Worm (Caenorhabditis elegans): Measurements from ENCODE around the gene pzf-1.

The pzf-1 gene

DNA sequence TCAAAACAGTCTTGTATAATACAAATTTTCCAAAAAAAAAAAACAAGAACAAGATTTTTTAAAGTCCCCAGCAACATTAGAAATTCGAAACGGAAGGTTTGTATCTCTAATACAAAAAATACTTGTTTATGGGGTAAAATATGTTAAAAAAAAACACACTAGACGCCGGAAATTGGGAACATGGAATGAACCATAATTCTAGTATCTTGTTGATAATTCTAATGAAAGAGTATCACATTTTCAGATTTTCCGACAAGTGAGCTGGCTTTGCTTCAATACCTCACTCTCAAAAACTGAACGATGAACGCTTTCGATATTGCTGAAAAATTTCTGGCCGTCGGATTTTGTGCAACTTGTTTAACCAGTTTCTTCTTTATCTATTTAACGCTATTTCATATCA lies 30.5 kb downstream of the pzf-1 start, which contains the start of gene str-60:
TSS of gene str-60 (plus strand) at position 301 of the 400 bp plus-strand sequence.
- TF ChIP-seq ref-1 (GFP tag; conservative IDR thresholded peaks at IDR 0.05) (no peak), ztf-29 (GFP tag; IDR thresholded peaks at IDR 0.05) (no peak), tab-1 (GFP tag; IDR thresholded peaks at IDR 0.05) (no peak), flt-1 (GFP tag; IDR thresholded peaks at IDR 0.05) (no peak), cog-1 (tag; optimal IDR thresholded peaks at IDR 0.05) (no peak), ztf-23 (GFP tag; IDR thresholded peaks at IDR 0.05) (no peak), klf-2 (GFP tag; conservative IDR thresholded peaks at IDR 0.05) (no peak), med-1 (GFP tag; optimal IDR thresholded peaks at IDR 0.05; ENCODE audit: insufficient read depth) (no peak), T22C8.4 (GFP tag; IDR thresholded peaks at IDR 0.05) (no peak)

DNA sequence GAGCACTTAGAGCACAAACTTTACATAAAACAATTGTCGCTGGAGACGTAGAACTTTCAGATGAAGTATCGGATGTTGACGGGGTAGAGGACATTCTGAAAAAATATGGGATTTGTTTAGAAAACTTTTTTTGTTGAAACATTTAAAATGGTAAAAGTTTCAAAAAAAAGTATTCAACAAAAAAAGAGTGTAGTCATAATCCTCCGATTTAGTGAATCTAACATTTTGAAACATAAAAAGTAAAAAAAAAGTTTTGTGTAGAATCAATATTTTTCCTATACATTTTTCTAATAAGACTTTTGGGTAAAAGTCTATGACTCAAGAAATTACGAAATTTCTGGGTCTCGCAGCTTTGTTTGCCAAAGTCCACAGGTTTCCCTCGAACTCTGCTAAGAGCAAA lies 31.6 kb downstream of the pzf-1 start, which contains the start of gene nhr-213:
TSS of gene nhr-213 (minus strand) at position 101 of the 400 bp plus-strand sequence.
- TF ChIP-seq ref-1 (GFP tag; conservative IDR thresholded peaks at IDR 0.05) (no peak), ztf-23 (GFP tag; IDR thresholded peaks at IDR 0.05) (no peak), klf-2 (GFP tag; conservative IDR thresholded peaks at IDR 0.05) (no peak), cog-1 (tag; optimal IDR thresholded peaks at IDR 0.05) (no peak), T22C8.4 (GFP tag; IDR thresholded peaks at IDR 0.05) (no peak), ztf-29 (GFP tag; IDR thresholded peaks at IDR 0.05) (no peak), flt-1 (GFP tag; IDR thresholded peaks at IDR 0.05) (no peak), med-1 (GFP tag; optimal IDR thresholded peaks at IDR 0.05; ENCODE audit: insufficient read depth) (no peak), tab-1 (GFP tag; IDR thresholded peaks at IDR 0.05) (no peak)

DNA sequence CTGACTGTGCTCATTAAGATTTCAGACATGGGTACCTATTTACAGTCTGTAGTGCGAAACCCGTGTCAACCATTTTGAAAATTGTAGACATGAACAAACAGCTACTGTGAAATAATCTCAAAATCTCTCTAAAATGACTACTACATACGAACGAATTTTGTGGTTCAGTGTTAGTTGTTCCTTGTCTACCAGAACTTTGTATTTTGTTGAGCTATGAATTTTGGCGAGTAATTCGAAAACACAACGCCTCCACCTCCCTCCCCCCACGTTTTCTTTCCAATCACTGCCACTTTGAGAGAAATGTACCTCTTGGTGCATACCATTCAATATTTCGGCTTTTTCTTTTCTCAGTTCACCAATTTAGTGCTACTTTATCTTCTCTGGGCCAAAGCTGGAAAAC lies 35.5 kb downstream of the pzf-1 start, which contains the start of gene T06C12.11:
TSS of gene T06C12.11 (plus strand) at position 301 of the 400 bp plus-strand sequence.
- TF ChIP-seq med-1 (GFP tag; optimal IDR thresholded peaks at IDR 0.05; ENCODE audit: insufficient read depth) (no peak), cog-1 (tag; optimal IDR thresholded peaks at IDR 0.05) (no peak), tab-1 (GFP tag; IDR thresholded peaks at IDR 0.05) (no peak), flt-1 (GFP tag; IDR thresholded peaks at IDR 0.05) (no peak), ztf-23 (GFP tag; IDR thresholded peaks at IDR 0.05) (no peak), ref-1 (GFP tag; conservative IDR thresholded peaks at IDR 0.05) (no peak), T22C8.4 (GFP tag; IDR thresholded peaks at IDR 0.05) (no peak), ztf-29 (GFP tag; IDR thresholded peaks at IDR 0.05) (no peak), klf-2 (GFP tag; conservative IDR thresholded peaks at IDR 0.05) (no peak)

DNA sequence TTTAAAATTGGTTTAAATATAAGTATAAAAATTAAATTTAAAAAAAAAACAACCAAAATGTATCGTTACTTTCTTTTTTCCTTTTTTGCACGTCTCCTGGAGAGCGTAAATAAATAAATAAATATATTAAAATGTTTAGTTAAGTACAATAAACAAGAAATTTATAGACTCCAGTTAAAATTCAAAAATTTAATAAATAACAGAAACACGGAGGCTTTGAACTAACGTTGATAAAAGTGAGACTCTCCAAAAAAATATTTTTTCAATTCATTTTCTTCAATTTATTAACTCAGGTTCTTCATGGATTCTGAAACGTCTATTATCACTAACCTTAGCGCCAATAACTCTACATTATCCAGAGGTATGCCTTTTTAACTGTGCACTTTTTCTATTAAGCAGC lies 36.5 kb downstream of the pzf-1 start, which contains the start of gene T06C12.12:
TSS of gene T06C12.12 (plus strand) at position 301 of the 400 bp plus-strand sequence.
- TF ChIP-seq flt-1 (GFP tag; IDR thresholded peaks at IDR 0.05) = no peak
- TF ChIP-seq ref-1 (GFP tag; conservative IDR thresholded peaks at IDR 0.05) = no peak
- no peak for TF ChIP-seq ztf-23 (GFP tag; IDR thresholded peaks at IDR 0.05)
- no peak for TF ChIP-seq klf-2 (GFP tag; conservative IDR thresholded peaks at IDR 0.05)
- TF ChIP-seq T22C8.4 (GFP tag; IDR thresholded peaks at IDR 0.05) = no peak
- TF ChIP-seq tab-1 (GFP tag; IDR thresholded peaks at IDR 0.05) = no peak
- TF ChIP-seq ztf-29 (GFP tag; IDR thresholded peaks at IDR 0.05) = no peak
- TF ChIP-seq med-1 (GFP tag; optimal IDR thresholded peaks at IDR 0.05; ENCODE audit: insufficient read depth) = no peak
- no peak for TF ChIP-seq cog-1 (tag; optimal IDR thresholded peaks at IDR 0.05)

DNA sequence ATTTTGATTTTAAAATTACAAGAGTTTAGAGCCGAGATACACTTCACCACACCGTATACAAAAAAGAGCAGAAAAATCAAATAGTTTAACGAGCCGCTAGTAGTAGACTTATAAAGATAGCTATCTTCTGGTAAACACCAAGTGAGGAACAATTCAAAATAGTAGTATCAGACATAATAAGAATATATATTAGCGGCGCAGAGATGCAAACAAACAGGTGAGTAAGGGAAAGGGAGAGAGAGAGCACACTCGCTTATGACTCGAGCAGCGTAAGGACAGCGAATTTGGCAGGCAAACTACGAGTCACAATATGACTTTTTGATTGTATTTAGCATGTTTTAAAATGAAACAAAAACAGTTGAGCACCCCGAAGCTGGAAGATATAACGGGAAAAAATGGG lies 36.9 kb downstream of the pzf-1 start:
- no peak for TF ChIP-seq flt-1 (GFP tag; IDR thresholded peaks at IDR 0.05)
- no peak for TF ChIP-seq tab-1 (GFP tag; IDR thresholded peaks at IDR 0.05)
- TF ChIP-seq klf-2 (GFP tag; conservative IDR thresholded peaks at IDR 0.05) = no peak
- no peak for TF ChIP-seq med-1 (GFP tag; optimal IDR thresholded peaks at IDR 0.05; ENCODE audit: insufficient read depth)
- no peak for TF ChIP-seq cog-1 (tag; optimal IDR thresholded peaks at IDR 0.05)
- no peak for TF ChIP-seq ref-1 (GFP tag; conservative IDR thresholded peaks at IDR 0.05)
- TF ChIP-seq T22C8.4 (GFP tag; IDR thresholded peaks at IDR 0.05) = no peak
- no peak for TF ChIP-seq ztf-29 (GFP tag; IDR thresholded peaks at IDR 0.05)
- TF ChIP-seq ztf-23 (GFP tag; IDR thresholded peaks at IDR 0.05) = no peak

DNA sequence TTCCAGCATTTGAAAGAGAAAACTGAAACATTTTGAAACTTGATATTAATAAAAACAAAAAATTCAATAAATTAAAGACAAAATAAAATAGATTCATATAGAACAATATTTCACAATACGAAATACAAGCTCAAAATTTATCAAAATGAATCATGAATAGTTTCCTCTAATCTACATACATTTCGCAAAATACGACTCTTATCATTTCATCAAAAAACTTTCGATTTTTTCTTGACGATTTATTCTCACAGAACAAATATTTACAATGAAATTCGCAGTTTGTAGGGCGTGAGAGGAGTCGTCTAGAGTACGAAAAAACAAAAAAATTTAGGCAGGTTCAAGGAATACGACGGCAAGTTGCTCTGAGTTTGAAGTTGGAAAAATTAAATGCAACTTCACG lies 38.1 kb downstream of the pzf-1 start:
- TF ChIP-seq T22C8.4 (GFP tag; IDR thresholded peaks at IDR 0.05) (no peak), ztf-23 (GFP tag; IDR thresholded peaks at IDR 0.05) (no peak), ref-1 (GFP tag; conservative IDR thresholded peaks at IDR 0.05) (no peak), flt-1 (GFP tag; IDR thresholded peaks at IDR 0.05) (no peak), tab-1 (GFP tag; IDR thresholded peaks at IDR 0.05) (no peak), ztf-29 (GFP tag; IDR thresholded peaks at IDR 0.05) (no peak), cog-1 (tag; optimal IDR thresholded peaks at IDR 0.05) (no peak), med-1 (GFP tag; optimal IDR thresholded peaks at IDR 0.05; ENCODE audit: insufficient read depth) (no peak), klf-2 (GFP tag; conservative IDR thresholded peaks at IDR 0.05) (no peak)

DNA sequence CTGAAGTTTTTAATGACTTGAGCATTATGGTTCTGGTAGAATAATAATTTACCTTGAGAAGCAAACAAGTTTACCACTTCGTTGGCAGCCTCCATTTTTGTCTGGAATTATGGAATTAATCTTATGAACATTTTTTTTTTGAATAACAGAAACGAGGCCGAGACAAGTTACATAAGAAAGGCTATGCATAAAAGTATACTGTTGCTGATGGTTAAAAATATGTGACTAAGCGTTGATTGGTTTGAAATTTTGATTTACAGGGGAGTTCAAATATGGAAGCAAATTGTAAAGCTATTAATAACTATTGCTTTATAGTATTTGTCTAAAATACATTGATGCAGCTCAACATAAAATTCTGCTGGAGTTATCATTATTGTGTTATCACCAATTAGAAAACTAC lies 39.5 kb downstream of the pzf-1 start, which contains the start of gene cgt-1:
TSS of gene cgt-1 (minus strand) at position 101 of the 400 bp plus-strand sequence.
- TF ChIP-seq ztf-23 (GFP tag; IDR thresholded peaks at IDR 0.05) (no peak), cog-1 (tag; optimal IDR thresholded peaks at IDR 0.05) (no peak), med-1 (GFP tag; optimal IDR thresholded peaks at IDR 0.05; ENCODE audit: insufficient read depth) (no peak)

DNA sequence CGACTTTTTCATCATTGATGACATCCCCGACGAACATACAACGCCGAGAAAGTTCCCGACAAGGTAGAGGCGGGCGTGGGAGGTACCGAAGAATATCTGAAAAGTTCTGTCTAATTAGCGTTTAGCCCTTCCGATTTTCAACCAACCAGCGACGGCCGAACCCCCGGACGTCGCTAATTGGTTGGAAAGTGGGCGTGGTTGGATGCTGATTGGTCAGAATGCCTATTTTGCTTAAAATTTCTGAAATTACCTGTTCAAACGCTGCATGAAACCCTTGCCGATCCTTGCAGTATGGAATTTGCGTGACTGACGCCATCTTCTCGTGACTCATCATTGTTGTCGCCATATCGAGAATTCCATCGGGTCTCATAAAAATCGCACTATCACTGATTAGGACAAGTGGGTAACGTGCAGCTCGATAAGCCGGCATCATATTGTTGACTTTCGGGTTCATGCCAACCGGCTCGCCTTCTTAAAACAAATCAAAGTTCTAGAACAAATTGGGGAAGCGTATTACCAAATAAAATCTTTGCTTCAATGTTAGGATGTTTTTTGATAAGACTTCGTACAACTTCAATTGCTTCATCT lies 40.4 kb downstream of the pzf-1 start:
- no peak for TF ChIP-seq flt-1 (GFP tag; IDR thresholded peaks at IDR 0.05)
- TF ChIP-seq cog-1 (tag; optimal IDR thresholded peaks at IDR 0.05) = no peak
- TF ChIP-seq T22C8.4 (GFP tag; IDR thresholded peaks at IDR 0.05) = no peak
- no peak for TF ChIP-seq ztf-23 (GFP tag; IDR thresholded peaks at IDR 0.05)
- no peak for TF ChIP-seq ztf-29 (GFP tag; IDR thresholded peaks at IDR 0.05)
- TF ChIP-seq tab-1 (GFP tag; IDR thresholded peaks at IDR 0.05) = no peak
- no peak for TF ChIP-seq med-1 (GFP tag; optimal IDR thresholded peaks at IDR 0.05; ENCODE audit: insufficient read depth)
- no peak for TF ChIP-seq klf-2 (GFP tag; conservative IDR thresholded peaks at IDR 0.05)

DNA sequence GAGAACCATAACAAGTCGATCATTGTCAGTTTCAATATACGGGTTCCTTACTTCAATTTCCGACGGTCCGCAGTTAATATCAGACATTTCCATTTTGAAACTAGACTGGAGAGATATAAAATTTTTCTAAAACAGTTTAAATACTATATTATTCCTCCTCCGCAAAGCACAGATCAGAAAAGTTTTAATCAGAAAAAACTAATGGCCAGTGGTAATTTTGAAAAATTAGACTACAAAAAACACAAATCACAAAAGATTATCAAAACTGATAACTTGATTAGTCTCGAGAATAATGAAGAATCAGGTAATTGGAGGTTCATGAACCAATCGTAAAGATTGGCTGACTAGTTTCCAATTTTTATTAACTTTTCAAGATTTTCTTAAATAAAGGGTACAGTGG lies 42.3 kb downstream of the pzf-1 start, which contains the start of gene T06C12.9:
TSS of gene T06C12.9 (minus strand) at position 101 of the 400 bp plus-strand sequence.
- TF ChIP-seq ztf-29 (GFP tag; IDR thresholded peaks at IDR 0.05) = no peak

DNA sequence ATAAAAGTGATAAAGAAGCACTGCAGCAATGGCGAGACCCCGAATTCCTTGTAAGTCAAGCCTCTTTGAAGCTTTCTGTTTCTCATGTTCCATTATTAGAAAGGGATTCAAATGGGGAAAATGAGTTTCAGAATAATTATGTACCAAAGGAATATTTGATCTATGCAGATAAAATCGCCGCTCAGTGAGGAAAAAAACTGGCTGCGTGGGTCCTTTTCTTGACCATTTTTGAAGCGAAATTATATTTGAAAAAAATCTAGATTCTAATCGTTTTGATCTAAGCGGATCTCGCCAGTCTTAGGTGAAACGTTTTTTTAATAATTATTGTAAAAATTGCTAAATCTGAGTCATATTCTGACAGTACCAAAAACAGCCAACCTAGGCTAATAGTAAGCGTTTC lies 43.5 kb downstream of the pzf-1 start, which contains the start of gene oac-42:
TSS of gene oac-42 (minus strand) at position 101 of the 400 bp plus-strand sequence.
- TF ChIP-seq ztf-23 (GFP tag; IDR thresholded peaks at IDR 0.05) (no peak), T22C8.4 (GFP tag; IDR thresholded peaks at IDR 0.05) (no peak), ref-1 (GFP tag; conservative IDR thresholded peaks at IDR 0.05) (no peak), flt-1 (GFP tag; IDR thresholded peaks at IDR 0.05) (no peak), ztf-29 (GFP tag; IDR thresholded peaks at IDR 0.05) (no peak), med-1 (GFP tag; optimal IDR thresholded peaks at IDR 0.05; ENCODE audit: insufficient read depth) (no peak), tab-1 (GFP tag; IDR thresholded peaks at IDR 0.05) (no peak), cog-1 (tag; optimal IDR thresholded peaks at IDR 0.05) (no peak), klf-2 (GFP tag; conservative IDR thresholded peaks at IDR 0.05) (no peak)
